Worm (Caenorhabditis elegans): Measurements from ENCODE around the gene C44H9.7.

ce11 chrV:12897338-12897737, 42.7 kb upstream of the C44H9.7 start:
- TF ChIP-seq nhr-12 (tag; optimal IDR thresholded peaks at IDR 0.05) (no peak), nhr-11 (tag; optimal IDR thresholded peaks at IDR 0.05) (no peak), ama-1 (optimal IDR thresholded peaks at IDR 0.05) (no peak), unc-98 (GFP tag; IDR thresholded peaks at IDR 0.05) (no peak), pag-3 (tag; optimal IDR thresholded peaks at IDR 0.05; ENCODE audit: borderline replicate concordance, insufficient read depth) (no peak), ztf-4 (tag; optimal IDR thresholded peaks at IDR 0.05) (no peak)
